Fruit fly (Drosophila melanogaster): ENCODE results near the gene CG1677.
A peak's percentile ranks its signal among the peaks of the same experiment; 100 is the strongest.

Gene CG1677

DNA sequence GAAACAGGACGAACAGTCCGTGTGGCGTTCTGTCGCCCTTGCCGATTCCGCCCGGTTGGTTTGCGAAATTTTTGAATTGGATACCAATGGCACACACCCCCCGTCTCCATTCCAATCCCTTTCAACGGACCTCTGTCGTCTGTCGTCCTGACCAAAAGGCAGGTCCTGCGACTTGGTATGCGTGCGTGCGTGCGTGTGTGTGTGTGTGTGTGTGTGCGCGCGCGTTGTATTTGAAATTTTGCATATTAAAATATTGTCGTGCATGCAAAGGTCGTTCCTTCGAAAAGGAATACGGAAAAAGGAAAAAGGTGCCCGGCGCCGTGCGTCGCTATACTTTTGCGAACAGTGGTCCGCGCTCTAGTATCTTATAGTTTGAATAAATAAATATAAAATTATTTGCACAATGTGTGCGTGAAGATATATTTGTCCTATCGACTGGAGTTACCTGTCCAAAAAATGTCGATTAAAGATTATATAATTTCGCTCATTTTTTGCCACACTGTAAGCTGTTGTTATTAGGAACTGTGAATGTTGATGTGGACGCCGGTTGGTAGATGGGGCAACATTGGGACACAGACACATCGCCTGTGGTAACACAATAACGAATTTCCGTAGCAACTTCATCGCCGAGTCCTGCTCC, 134.1 kb downstream of the CG1677 start:
- TF ChIP-seq Met (GFP tag; optimal IDR thresholded peaks at IDR 0.05): no peak
- no peak for TF ChIP-seq CG10631 (GFP tag; optimal IDR thresholded peaks at IDR 0.05)
- no peak for TF ChIP-seq spab (GFP tag; optimal IDR thresholded peaks at IDR 0.05)
- TF ChIP-seq svp (GFP tag): peak; percentile 30

DNA sequence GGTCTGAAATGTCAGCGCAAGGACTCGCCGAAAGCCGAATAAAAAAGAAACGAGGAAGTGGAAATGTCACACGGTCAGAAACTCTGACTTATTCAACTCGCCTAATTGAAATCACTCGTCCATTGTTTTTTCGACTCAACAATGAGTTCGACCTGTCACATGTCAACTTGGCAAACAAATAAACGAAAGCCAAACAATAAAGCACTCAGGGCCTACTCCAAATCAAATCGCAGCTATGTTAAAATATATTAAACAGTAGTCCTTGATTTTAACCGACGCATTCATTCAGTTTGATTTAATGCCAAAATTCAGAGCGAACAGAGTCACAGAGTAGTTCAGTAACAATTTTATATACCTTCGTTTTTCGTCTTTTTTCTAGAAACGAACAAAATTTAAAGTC, 139.0 kb downstream of the CG1677 start, which contains the start of gene CG1958:
Gene CG1958 (plus strand): TSS at position 301 of the 400 bp plus-strand sequence.
- TF ChIP-seq CG6163 (GFP tag; IDR thresholded peaks at IDR 0.05) (no peak), CG11902 (GFP tag; optimal IDR thresholded peaks at IDR 0.05) (no peak), CG3919 (GFP tag; optimal IDR thresholded peaks at IDR 0.05) (no peak), CG34406 (GFP tag; optimal IDR thresholded peaks at IDR 0.05) (no peak), CG1621 (tag; optimal IDR thresholded peaks at IDR 0.05) (no peak), Gug (GFP tag; IDR thresholded peaks at IDR 0.05) (no peak), esn (GFP tag; optimal IDR thresholded peaks at IDR 0.05) (no peak), svp (GFP tag) (no peak), CG4318 (GFP tag; optimal IDR thresholded peaks at IDR 0.05) (no peak), spab (GFP tag; optimal IDR thresholded peaks at IDR 0.05) (no peak), achi (GFP tag; optimal IDR thresholded peaks at IDR 0.05) (no peak), CG6792 (GFP tag; optimal IDR thresholded peaks at IDR 0.05) (no peak), CG3032 (tag; optimal IDR thresholded peaks at IDR 0.05) (no peak), Lpt (GFP tag; optimal IDR thresholded peaks at IDR 0.05) (no peak), CG16779 (tag; optimal IDR thresholded peaks at IDR 0.05) (no peak), CG7368 (GFP tag; optimal IDR thresholded peaks at IDR 0.05) (no peak), CG9139 (GFP tag; optimal IDR thresholded peaks at IDR 0.05) (no peak), salr (GFP tag; optimal IDR thresholded peaks at IDR 0.05) (no peak)

DNA sequence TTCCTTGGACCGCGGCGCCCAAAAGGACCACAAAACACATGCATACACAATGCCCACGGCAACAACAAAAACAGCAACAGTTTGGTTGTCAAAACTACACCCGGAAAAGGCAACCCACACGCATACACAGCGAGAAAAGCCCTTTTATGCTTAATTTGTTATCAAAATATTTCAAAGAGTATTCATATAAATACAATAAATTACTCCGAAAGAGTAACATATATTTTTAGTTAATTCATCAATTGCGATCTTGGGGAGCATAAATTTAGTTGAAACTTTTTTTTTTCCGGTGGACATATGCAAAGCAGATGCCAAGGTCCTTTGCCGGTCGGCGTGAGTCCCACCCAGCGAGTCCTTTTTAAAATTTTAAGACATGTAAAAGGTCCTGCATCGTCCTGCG, 150.4 kb downstream of the CG1677 start:
- TF ChIP-seq svp (GFP tag) (peak; percentile 31), Ets96B (tag; optimal IDR thresholded peaks at IDR 0.05) (no peak), Hr38 (GFP tag; optimal IDR thresholded peaks at IDR 0.05) (no peak), CG7368 (GFP tag; optimal IDR thresholded peaks at IDR 0.05) (no peak), Eip78C (GFP tag) (peak; percentile 20), CG6792 (GFP tag; optimal IDR thresholded peaks at IDR 0.05) (no peak), CG32006 (GFP tag; optimal IDR thresholded peaks at IDR 0.05) (no peak), acj6 (GFP tag; optimal IDR thresholded peaks at IDR 0.05) (no peak), Hr4 (GFP tag; optimal IDR thresholded peaks at IDR 0.05) (no peak), Hr39 (GFP tag; optimal IDR thresholded peaks at IDR 0.05) (no peak)

DNA sequence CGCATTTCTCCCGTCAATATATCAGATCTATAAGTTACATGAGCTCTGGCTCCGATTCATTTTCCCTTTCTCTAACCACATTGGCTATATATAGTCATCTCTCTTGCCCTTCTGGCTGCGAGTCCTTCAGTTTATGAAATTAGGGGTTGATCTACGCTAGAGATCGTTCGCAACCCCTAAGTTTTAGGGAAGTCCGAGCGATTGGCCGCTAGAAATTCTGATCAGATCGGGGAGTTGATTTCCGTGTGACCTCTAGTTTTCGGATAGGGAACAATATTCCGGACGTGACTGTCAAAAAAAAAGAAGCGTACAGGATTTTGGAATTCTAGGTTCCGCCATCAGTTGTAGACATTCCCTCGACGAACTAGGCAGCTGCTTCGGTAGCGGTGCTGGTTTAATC, 153.1 kb downstream of the CG1677 start:
- TF ChIP-seq CG6276 (GFP tag; optimal IDR thresholded peaks at IDR 0.05): no peak
- no peak for TF ChIP-seq Sox102F (GFP tag; optimal IDR thresholded peaks at IDR 0.05)
- no peak for TF ChIP-seq Blimp-1 (GFP tag; optimal IDR thresholded peaks at IDR 0.05)
- no peak for TF ChIP-seq CG6792 (GFP tag; optimal IDR thresholded peaks at IDR 0.05)
- TF ChIP-seq CG4318 (GFP tag; optimal IDR thresholded peaks at IDR 0.05): no peak
- no peak for TF ChIP-seq spab (GFP tag; optimal IDR thresholded peaks at IDR 0.05)
- no peak for TF ChIP-seq fd59A (GFP tag; optimal IDR thresholded peaks at IDR 0.05)
- TF ChIP-seq esn (GFP tag; optimal IDR thresholded peaks at IDR 0.05): no peak
- TF ChIP-seq net (GFP tag; optimal IDR thresholded peaks at IDR 0.05): no peak
- no peak for TF ChIP-seq CG6808 (GFP tag; optimal IDR thresholded peaks at IDR 0.05)
- TF ChIP-seq CG8119 (GFP tag; IDR thresholded peaks at IDR 0.05): no peak
- TF ChIP-seq CG34406 (GFP tag; optimal IDR thresholded peaks at IDR 0.05): no peak
- no peak for TF ChIP-seq CG15336 (GFP tag; IDR thresholded peaks at IDR 0.05)
- TF ChIP-seq CG3032 (tag; optimal IDR thresholded peaks at IDR 0.05): no peak
- no peak for TF ChIP-seq CG3919 (GFP tag; optimal IDR thresholded peaks at IDR 0.05)
- TF ChIP-seq dac (GFP tag; optimal IDR thresholded peaks at IDR 0.05): no peak
- TF ChIP-seq salr (GFP tag; optimal IDR thresholded peaks at IDR 0.05): no peak
- TF ChIP-seq pdm3 (GFP tag; optimal IDR thresholded peaks at IDR 0.05): no peak
- no peak for TF ChIP-seq acj6 (GFP tag; optimal IDR thresholded peaks at IDR 0.05)

Measured in whole organism, prepupa.